Worm (Caenorhabditis elegans) whole organism, young adult: ENCODE measurements around the gene tebp-1.

Experiments
- C06A6.2 ChIP-seq: fragments of 200-800 bp; sonication (Bioruptor generic); conservative IDR thresholded peaks from 2 replicates; pipeline ENCODE4 v1.3.6; 2022; ENCODE audit warnings: missing genetic modification characterization, missing compliant biosample characterization
- D2030.7 ChIP-seq: fragments of 200-800 bp; sonication (Bioruptor generic); IDR thresholded peaks from 2 replicates; pipeline ENCODE4 v1.3.6; 2022; ENCODE audit warnings: missing genetic modification reagents, missing genetic modification characterization, missing compliant biosample characterization
- F10E7.11 ChIP-seq: sonication (generic microtip); optimal IDR thresholded peaks from 2 replicates; lab custom pipeline; 2017; ENCODE audit warnings: mild to moderate bottlenecking, missing genetic modification characterization, moderate library complexity, missing compliant biosample characterization
- F49E8.2 ChIP-seq: sonication (generic microtip); optimal IDR thresholded peaks from 3 replicates; lab custom pipeline; 2017; ENCODE audit warnings: missing genetic modification characterization, mild to moderate bottlenecking, missing compliant biosample characterization, antibody characterized with exemption, moderate library complexity; ENCODE audit not compliant: insufficient read depth
- T07F8.4 ChIP-seq: sonication (generic microtip); optimal IDR thresholded peaks from 2 replicates; lab custom pipeline; 2016; ENCODE audit warnings: mild to moderate bottlenecking, missing genetic modification characterization, moderate library complexity, missing compliant biosample characterization
- T26A5.8 ChIP-seq: sonication (generic microtip); optimal IDR thresholded peaks from 2 replicates; lab custom pipeline; 2016; ENCODE audit warnings: missing genetic modification characterization, missing compliant biosample characterization
- attf-3 ChIP-seq: fragments of 200-800 bp; sonication (Bioruptor generic); conservative IDR thresholded peaks from 2 replicates; pipeline ENCODE4 v1.3.6; 2022; ENCODE audit warnings: missing genetic modification reagents, missing genetic modification characterization, missing compliant biosample characterization
- attf-5 ChIP-seq: fragments of 200-800 bp; sonication (Bioruptor generic); optimal IDR thresholded peaks from 2 replicates; lab custom pipeline; 2018; ENCODE audit warnings: mild to moderate bottlenecking, missing genetic modification characterization, missing compliant biosample characterization
- ccch-3 ChIP-seq: fragments of 200-800 bp; sonication (Bioruptor generic); optimal IDR thresholded peaks from 2 replicates; lab custom pipeline; 2018; ENCODE audit warnings: mild to moderate bottlenecking, missing genetic modification characterization, missing compliant biosample characterization
- cebp-1 ChIP-seq, 2 experiments: fragments of 200-800 bp in 1 of 2; sonication (Bioruptor generic) in 1 of 2; sonication (generic microtip) in 1 of 2; IDR thresholded peaks in 1 of 2; optimal IDR thresholded peaks in 1 of 2; 2 replicates each; pipeline versions ENCODE4 v1.3.6 to Lab custom; 2017 to 2022; ENCODE audit warnings: missing compliant biosample characterization in 2 of 2, missing genetic modification characterization in 2 of 2, mild to moderate bottlenecking in 1 of 2, missing genetic modification reagents in 1 of 2, moderate library complexity in 1 of 2
- ceh-27 ChIP-seq: fragments of 200-800 bp; sonication (Bioruptor generic); optimal IDR thresholded peaks from 2 replicates; lab custom pipeline; 2018; ENCODE audit warnings: mild to moderate bottlenecking, missing genetic modification characterization, moderate library complexity, missing compliant biosample characterization
- ceh-91 ChIP-seq: fragments of 200-800 bp; sonication (Bioruptor generic); IDR thresholded peaks from 2 replicates; pipeline ENCODE4 v1.3.6; 2022; ENCODE audit warnings: missing genetic modification reagents, missing genetic modification characterization, missing compliant biosample characterization
- dox-1 ChIP-seq: fragments of 200-800 bp; sonication (Bioruptor generic); IDR thresholded peaks from 2 replicates; pipeline ENCODE4 v1.3.6; 2022; ENCODE audit warnings: missing genetic modification reagents, missing genetic modification characterization, missing compliant biosample characterization
- dpff-1 ChIP-seq: sonication (generic microtip); optimal IDR thresholded peaks from 2 replicates; lab custom pipeline; 2017; ENCODE audit warnings: mild to moderate bottlenecking, missing genetic modification characterization, missing compliant biosample characterization
- dpl-1 ChIP-seq: fragments of 150-350 bp; optimal IDR thresholded peaks from 2 replicates; lab custom pipeline; 2014; ENCODE audit warnings: missing biosample characterization, missing genetic modification reagents, missing genetic modification characterization
- efl-1 ChIP-seq: fragments of 150-350 bp; optimal IDR thresholded peaks from 2 replicates; lab custom pipeline; 2014; ENCODE audit warnings: missing biosample characterization, missing genetic modification reagents, missing genetic modification characterization
- egl-44 ChIP-seq: fragments of 200-800 bp; sonication (Bioruptor generic); IDR thresholded peaks from 2 replicates; pipeline ENCODE4 v1.3.6; 2022; ENCODE audit warnings: missing genetic modification reagents, missing genetic modification characterization, missing compliant biosample characterization
- ets-4 ChIP-seq: fragments of 200-800 bp; sonication (Bioruptor generic); optimal IDR thresholded peaks from 2 replicates; lab custom pipeline; 2018; ENCODE audit warnings: mild to moderate bottlenecking, missing genetic modification characterization, missing compliant biosample characterization
- fkh-3 ChIP-seq: sonication (generic microtip); optimal IDR thresholded peaks from 2 replicates; lab custom pipeline; 2016; ENCODE audit warnings: mild to moderate bottlenecking, missing genetic modification characterization, missing compliant biosample characterization
- hlh-12 ChIP-seq: sonication (generic microtip); optimal IDR thresholded peaks from 2 replicates; lab custom pipeline; 2016; ENCODE audit warnings: missing genetic modification characterization, missing compliant biosample characterization
- hmg-1.2 ChIP-seq: fragments of 200-800 bp; sonication (Bioruptor generic); IDR thresholded peaks from 2 replicates; pipeline ENCODE4 v1.3.6; 2022; ENCODE audit warnings: missing genetic modification reagents, missing genetic modification characterization, missing compliant biosample characterization
- hrde-1 ChIP-seq: sonication (generic microtip); optimal IDR thresholded peaks from 2 replicates; lab custom pipeline; 2016; ENCODE audit warnings: missing genetic modification characterization, mild to moderate bottlenecking, missing compliant biosample characterization, moderate library complexity, missing genotype, missing genetic modification reagents, borderline replicate concordance
- let-607 ChIP-seq, 2 experiments: fragments of 200-800 bp in 1 of 2; sonication (Bioruptor generic) in 1 of 2; sonication (generic microtip) in 1 of 2; optimal IDR thresholded peaks; 2 replicates each; lab custom pipeline; 2016 to 2018; ENCODE audit warnings: mild to moderate bottlenecking in 2 of 2, missing compliant biosample characterization in 2 of 2, missing genetic modification characterization in 2 of 2, moderate library complexity in 2 of 2, missing genotype in 1 of 2
- lin-35 ChIP-seq, 3 experiments: fragments of 150-350 bp in 2 of 3; sonication (generic microtip) in 1 of 3; optimal IDR thresholded peaks; 2 replicates each; lab custom pipeline; 2014 to 2018; ENCODE audit warnings: missing biosample characterization in 3 of 3, missing genetic modification characterization in 3 of 3, missing genetic modification reagents in 3 of 3
- lin-40 ChIP-seq: sonication (generic microtip); optimal IDR thresholded peaks from 2 replicates; lab custom pipeline; 2016; ENCODE audit warnings: missing genetic modification characterization, mild to moderate bottlenecking, missing compliant biosample characterization, missing genotype, missing genetic modification reagents
- lin-54 ChIP-seq: fragments of 200-800 bp; sonication (Bioruptor generic); optimal IDR thresholded peaks from 2 replicates; lab custom pipeline; 2018; ENCODE audit warnings: mild to moderate bottlenecking, missing genetic modification characterization, missing compliant biosample characterization
- lir-1 ChIP-seq: fragments of 200-800 bp; sonication (Bioruptor generic); conservative IDR thresholded peaks from 2 replicates; pipeline ENCODE4 v1.3.6; 2022; ENCODE audit warnings: missing genetic modification reagents, missing genetic modification characterization, missing compliant biosample characterization
- lsl-1 ChIP-seq: fragments of 200-800 bp; sonication (Bioruptor generic); optimal IDR thresholded peaks from 2 replicates; lab custom pipeline; 2018; ENCODE audit warnings: mild to moderate bottlenecking, missing genetic modification characterization, moderate library complexity, missing compliant biosample characterization
- madf-6 ChIP-seq: fragments of 200-800 bp; sonication (Bioruptor generic); IDR thresholded peaks from 2 replicates; pipeline ENCODE4 v1.3.6; 2022; ENCODE audit warnings: missing genetic modification reagents, missing genetic modification characterization, missing compliant biosample characterization
- madf-8 ChIP-seq: fragments of 200-800 bp; sonication (Bioruptor generic); conservative IDR thresholded peaks from 2 replicates; pipeline ENCODE4 v1.3.6; 2022; ENCODE audit warnings: missing genetic modification reagents, missing genetic modification characterization, missing compliant biosample characterization
- mel-28 ChIP-seq: sonication (generic microtip); optimal IDR thresholded peaks from 2 replicates; lab custom pipeline; 2016; ENCODE audit warnings: borderline replicate concordance, mild to moderate bottlenecking, missing genetic modification characterization, missing compliant biosample characterization
- nfyb-1 ChIP-seq: fragments of 200-800 bp; sonication (Bioruptor generic); IDR thresholded peaks from 2 replicates; pipeline ENCODE4 v1.3.6; 2022; ENCODE audit warnings: missing genetic modification reagents, missing genetic modification characterization, missing compliant biosample characterization
- nhr-179 ChIP-seq: sonication (generic microtip); optimal IDR thresholded peaks from 2 replicates; lab custom pipeline; 2016; ENCODE audit warnings: mild to moderate bottlenecking, missing genetic modification characterization, missing compliant biosample characterization
- pha-4 ChIP-seq: fragments of 150-350 bp; sonication (generic microtip); optimal IDR thresholded peaks from 2 replicates; lab custom pipeline; 2014; ENCODE audit warnings: missing biosample characterization, missing genetic modification reagents, missing genetic modification characterization
- rcor-1 ChIP-seq: fragments of 200-800 bp; sonication (Bioruptor generic); IDR thresholded peaks from 2 replicates; pipeline ENCODE4 v1.3.6; 2022; ENCODE audit warnings: missing genetic modification reagents, missing genetic modification characterization, missing compliant biosample characterization
- rec-8 ChIP-seq, 2 experiments: sonication (generic microtip); optimal IDR thresholded peaks; 2 replicates each; lab custom pipeline; 2016; ENCODE audit warnings: mild to moderate bottlenecking in 2 of 2, missing genetic modification characterization in 2 of 2, missing genetic modification reagents in 2 of 2, missing genotype in 2 of 2, missing biosample characterization in 1 of 2, missing compliant biosample characterization in 1 of 2, moderate library complexity in 1 of 2
- snpc-1.1 ChIP-seq: sonication (generic microtip); optimal IDR thresholded peaks from 2 replicates; lab custom pipeline; 2017; ENCODE audit warnings: missing genetic modification characterization, mild to moderate bottlenecking, missing compliant biosample characterization, antibody characterized with exemption, moderate library complexity, missing genotype, missing genetic modification reagents; ENCODE audit not compliant: insufficient read depth
- snpc-1.3 ChIP-seq: sonication (generic microtip); optimal IDR thresholded peaks from 2 replicates; lab custom pipeline; 2017; ENCODE audit warnings: missing genetic modification characterization, mild to moderate bottlenecking, missing compliant biosample characterization, antibody characterized with exemption, moderate library complexity, missing genotype, missing genetic modification reagents; ENCODE audit not compliant: insufficient read depth
- snpc-3.4 ChIP-seq: sonication (generic microtip); optimal IDR thresholded peaks from 2 replicates; lab custom pipeline; 2017; ENCODE audit warnings: missing genetic modification characterization, mild to moderate bottlenecking, missing compliant biosample characterization, antibody characterized with exemption, moderate library complexity, missing genotype, missing genetic modification reagents
- somi-1 ChIP-seq: fragments of 200-800 bp; sonication (Bioruptor generic); optimal IDR thresholded peaks from 2 replicates; lab custom pipeline; 2018; ENCODE audit warnings: mild to moderate bottlenecking, missing genetic modification characterization, missing compliant biosample characterization
- sptf-2 ChIP-seq: fragments of 200-800 bp; sonication (Bioruptor generic); optimal IDR thresholded peaks from 2 replicates; lab custom pipeline; 2018; ENCODE audit warnings: mild to moderate bottlenecking, missing genetic modification characterization, missing compliant biosample characterization
- unc-130 ChIP-seq: sonication (generic microtip); optimal IDR thresholded peaks from 2 replicates; lab custom pipeline; 2016; ENCODE audit warnings: missing genetic modification reagents, missing genetic modification characterization, missing compliant biosample characterization
- xnd-1 ChIP-seq: sonication (generic microtip); optimal IDR thresholded peaks from 2 replicates; lab custom pipeline; 2016; ENCODE audit warnings: missing genotype, missing genetic modification reagents, missing genetic modification characterization, missing compliant biosample characterization
- zfh-2 ChIP-seq: fragments of 200-800 bp; sonication (Bioruptor generic); conservative IDR thresholded peaks from 2 replicates; pipeline ENCODE4 v1.3.6; 2022; ENCODE audit warnings: missing genetic modification reagents, missing genetic modification characterization, missing compliant biosample characterization
- zim-3 ChIP-seq: sonication (generic microtip); optimal IDR thresholded peaks from 2 replicates; lab custom pipeline; 2017; ENCODE audit warnings: mild to moderate bottlenecking, missing genetic modification characterization, moderate library complexity, missing compliant biosample characterization
- ztf-26 ChIP-seq: sonication (generic microtip); optimal IDR thresholded peaks from 2 replicates; lab custom pipeline; 2017; ENCODE audit warnings: missing genetic modification characterization, missing compliant biosample characterization

Gene tebp-1

DNA sequence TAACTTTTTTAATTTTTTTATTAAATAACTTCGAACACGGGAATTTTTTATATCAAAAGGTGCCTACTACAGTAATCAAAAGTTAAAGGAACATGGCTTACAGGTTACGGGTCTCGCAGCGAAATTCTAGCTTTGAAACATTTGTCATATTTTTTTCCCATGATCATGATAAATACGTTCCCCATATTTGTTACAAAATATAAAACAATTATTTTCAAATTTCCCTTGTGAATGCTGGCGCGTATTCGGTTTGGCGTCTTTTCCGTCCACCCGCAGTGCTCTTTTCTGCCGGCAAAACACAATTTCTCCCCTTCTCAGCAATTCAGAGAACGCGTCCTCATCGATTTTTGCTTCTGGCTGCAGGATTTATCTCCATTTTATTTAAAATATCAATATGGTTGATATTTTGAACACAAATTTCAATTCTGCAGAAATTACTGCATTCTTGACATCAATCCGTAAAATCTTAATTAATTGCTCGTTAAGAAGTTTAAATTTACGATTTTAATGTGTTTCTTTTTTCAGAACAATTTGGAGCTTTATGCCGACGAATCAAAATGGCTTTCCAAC, 3.4 kb downstream of the tebp-1 start, which contains the start of gene imb-2:
Gene imb-2, plus strand, starts transcription at position 520 of the 570 bp plus-strand sequence.
- TF ChIP-seq ceh-91 (GFP tag; lab: Robert Waterston, UW): peak; percentile 52; the same call in 1 of the 2 replicates
- no peak for TF ChIP-seq egl-44 (GFP tag; lab: Robert Waterston, UW)
- no peak for TF ChIP-seq somi-1 (GFP tag; lab: Kevin White, UChicago)
- TF ChIP-seq dpl-1 (GFP tag; lab: Kevin White, UChicago): peak; percentile 39
- peak in 1 of 3 experiments; percentile 73 for TF ChIP-seq lin-35 (GFP tag; optimal IDR thresholded peaks at IDR 0.05; lab: Kevin White, UChicago)
- no peak for TF ChIP-seq sptf-2
- peak; percentile 3 for TF ChIP-seq F49E8.2 (tag; lab: Kevin White, UChicago)
- no peak for TF ChIP-seq ets-4 (GFP tag; lab: Kevin White, UChicago)
- TF ChIP-seq lir-1: no peak
- no peak for TF ChIP-seq F10E7.11
- no peak for TF ChIP-seq zim-3 (tag; lab: Kevin White, UChicago)
- 0 out of 2 replicates have a peak, but pooled peaks have one; percentile 17 for TF ChIP-seq rcor-1 (GFP tag; lab: Robert Waterston, UW)
- no peak for TF ChIP-seq fkh-3 (tag; lab: Kevin White, UChicago)
- TF ChIP-seq nfyb-1: no peak
- peak; percentile 36 for TF ChIP-seq lin-40 (tag; lab: Kevin White, UChicago)
- peak; percentile 54 for TF ChIP-seq dox-1 (GFP tag; lab: Robert Waterston, UW)
- no peak for TF ChIP-seq T07F8.4 (tag; lab: Kevin White, UChicago)
- TF ChIP-seq hmg-1.2: peak; percentile 10; the same call in 1 of the 2 replicates
- peak; percentile 12 for TF ChIP-seq unc-130 (GFP tag; lab: Kevin White, UChicago)
- TF ChIP-seq D2030.7 (GFP tag; lab: Robert Waterston, UW): peak; percentile 40; the same call in 1 of the 2 replicates
- TF ChIP-seq attf-3: no peak
- peak; percentile 49 for TF ChIP-seq madf-8 (GFP tag; lab: Robert Waterston, UW)
- TF ChIP-seq lin-54 (GFP tag; lab: Kevin White, UChicago): peak; percentile 68
- TF ChIP-seq hrde-1 (tag; lab: Kevin White, UChicago): peak; percentile 1
- peak; percentile 88 for TF ChIP-seq lsl-1 (GFP tag; lab: Kevin White, UChicago)
- TF ChIP-seq madf-6 (GFP tag; lab: Robert Waterston, UW): peak; percentile 84
- no peak for TF ChIP-seq rec-8 (tag; optimal IDR thresholded peaks at IDR 0.05; lab: Kevin White, UChicago)
- TF ChIP-seq snpc-1.3: peak; percentile 2
- no peak for TF ChIP-seq ccch-3 (GFP tag; lab: Kevin White, UChicago)
- TF ChIP-seq T26A5.8 (tag; lab: Kevin White, UChicago): no peak
- TF ChIP-seq ztf-26 (tag; lab: Kevin White, UChicago): no peak
- TF ChIP-seq let-607 (tag; optimal IDR thresholded peaks at IDR 0.05; lab: Kevin White, UChicago): peak in 1 of 2 experiments; percentile 15
- no peak for TF ChIP-seq nhr-179 (tag; lab: Kevin White, UChicago)
- TF ChIP-seq mel-28 (tag; lab: Kevin White, UChicago): no peak
- TF ChIP-seq attf-5 (GFP tag; lab: Kevin White, UChicago): peak; percentile 89
- peak; percentile 12 for TF ChIP-seq ceh-27 (GFP tag; lab: Kevin White, UChicago)
- no peak for TF ChIP-seq hlh-12
- TF ChIP-seq C06A6.2 (GFP tag; lab: Robert Waterston, UW): no peak
- TF ChIP-seq pha-4 (tag; lab: Kevin White, UChicago): no peak
- TF ChIP-seq dpff-1: no peak
- peak; percentile 82 for TF ChIP-seq xnd-1 (tag; lab: Kevin White, UChicago)
- TF ChIP-seq zfh-2 (GFP tag; lab: Robert Waterston, UW): peak; percentile 61
- TF ChIP-seq snpc-3.4 (tag; lab: Kevin White, UChicago): peak; percentile 13
- TF ChIP-seq efl-1: peak; percentile 40
- no peak for TF ChIP-seq cebp-1 (GFP tag; IDR thresholded peaks at IDR 0.05; lab: Robert Waterston, UW)
- peak; percentile 38 for TF ChIP-seq cebp-1 (tag; optimal IDR thresholded peaks at IDR 0.05; lab: Kevin White, UChicago)
- peak; percentile 1 for TF ChIP-seq snpc-1.1 (tag; lab: Kevin White, UChicago)
